Worm (Caenorhabditis elegans): Measurements from ENCODE around the gene T13C2.3.

The T13C2.3 gene

DNA sequence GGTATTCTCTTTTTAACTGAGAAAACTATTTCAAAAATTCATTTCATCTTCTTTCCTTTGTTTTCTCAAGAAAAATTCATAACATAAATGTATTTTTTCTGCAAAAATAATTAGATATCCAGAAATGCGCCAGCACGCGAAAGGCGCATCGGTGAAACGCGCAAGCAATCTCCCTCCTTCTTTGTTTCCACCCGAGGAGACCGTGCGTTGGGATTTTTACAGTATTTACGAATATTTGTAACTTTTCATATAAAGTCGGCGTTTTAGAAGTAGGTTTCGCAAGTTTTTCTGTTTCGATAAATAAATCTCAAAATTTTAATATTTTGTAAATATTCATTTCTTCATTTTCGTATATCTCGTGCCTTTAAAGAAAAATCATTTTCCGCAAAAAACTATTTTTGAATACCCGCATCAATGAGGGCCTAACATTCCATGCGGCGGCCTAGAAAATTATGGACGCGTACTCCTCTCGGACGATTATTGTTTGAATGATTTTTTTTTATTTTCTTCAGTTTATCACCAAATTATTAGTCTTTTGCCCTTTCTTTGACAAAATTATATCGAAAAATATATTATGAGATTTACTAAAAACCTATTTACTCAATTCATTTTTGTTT, 12.5 kb upstream of the T13C2.3 start, which contains the start of gene ssup-72:
ssup-72 (plus strand) TSS at position 181 of the 617 bp plus-strand sequence.
- TF ChIP-seq dve-1 (tag; optimal IDR thresholded peaks at IDR 0.05), result no peak
- TF ChIP-seq gmeb-2 (tag; optimal IDR thresholded peaks at IDR 0.05), result no peak
- TF ChIP-seq odd-2 (tag; optimal IDR thresholded peaks at IDR 0.05), result no peak
- TF ChIP-seq ceh-6 (GFP tag; optimal IDR thresholded peaks at IDR 0.05), result no peak
- no peak for TF ChIP-seq pha-4 (tag; optimal IDR thresholded peaks at IDR 0.05)
- no peak for TF ChIP-seq pat-9 (tag; optimal IDR thresholded peaks at IDR 0.05)
- TF ChIP-seq ceh-19 (GFP tag; optimal IDR thresholded peaks at IDR 0.05), result no peak
- TF ChIP-seq T23F11.4 (GFP tag; optimal IDR thresholded peaks at IDR 0.05), result no peak
- TF ChIP-seq C08G9.2 (tag; optimal IDR thresholded peaks at IDR 0.05), result peak; percentile 83
- no peak for TF ChIP-seq dmd-4 (tag; optimal IDR thresholded peaks at IDR 0.05; ENCODE audit: borderline replicate concordance)
- peak; percentile 72 for TF ChIP-seq hlh-8 (tag; optimal IDR thresholded peaks at IDR 0.05)
- no peak for TF ChIP-seq ama-1 (optimal IDR thresholded peaks at IDR 0.05)
- peak; percentile 4 for TF ChIP-seq nfya-1 (tag; optimal IDR thresholded peaks at IDR 0.05)
- TF ChIP-seq syd-9 (tag; optimal IDR thresholded peaks at IDR 0.05), result no peak
- TF ChIP-seq ceh-14 (tag; optimal IDR thresholded peaks at IDR 0.05), result peak; percentile 22
- no peak for TF ChIP-seq K09A11.1 (tag; optimal IDR thresholded peaks at IDR 0.05; ENCODE audit: insufficient read depth)
- peak; percentile 59 for TF ChIP-seq zip-5 (tag; optimal IDR thresholded peaks at IDR 0.05)
- TF ChIP-seq F13H6.1 (tag; optimal IDR thresholded peaks at IDR 0.05), result no peak
- peak; percentile 32 for TF ChIP-seq unc-42 (tag; optimal IDR thresholded peaks at IDR 0.05)
- TF ChIP-seq ceh-48 (tag; optimal IDR thresholded peaks at IDR 0.05), result no peak
- peak; percentile 33 for TF ChIP-seq rnt-1 (tag; optimal IDR thresholded peaks at IDR 0.05)
- TF ChIP-seq fkh-10 (GFP tag; optimal IDR thresholded peaks at IDR 0.05), result no peak
- TF ChIP-seq pag-3 (tag; optimal IDR thresholded peaks at IDR 0.05; ENCODE audit: borderline replicate concordance), result no peak
- no peak for TF ChIP-seq fax-1 (tag; optimal IDR thresholded peaks at IDR 0.05)
- no peak for TF ChIP-seq sdc-2 (tag; optimal IDR thresholded peaks at IDR 0.05)
- TF ChIP-seq ceh-24 (tag; optimal IDR thresholded peaks at IDR 0.05), result no peak
- no peak for TF ChIP-seq hlh-30 (tag; optimal IDR thresholded peaks at IDR 0.05; ENCODE audit: insufficient read depth)
- no peak for TF ChIP-seq nhr-11 (tag; optimal IDR thresholded peaks at IDR 0.05)
- TF ChIP-seq madf-2 (tag; optimal IDR thresholded peaks at IDR 0.05), result no peak
- no peak for TF ChIP-seq pros-1 (tag; optimal IDR thresholded peaks at IDR 0.05)
- TF ChIP-seq npax-4 (tag; optimal IDR thresholded peaks at IDR 0.05), result no peak
- TF ChIP-seq mec-3 (tag; optimal IDR thresholded peaks at IDR 0.05; ENCODE audit: borderline replicate concordance), result no peak
- no peak for TF ChIP-seq unc-55 (GFP tag; optimal IDR thresholded peaks at IDR 0.05)
- no peak for TF ChIP-seq ahr-1 (tag; optimal IDR thresholded peaks at IDR 0.05)
- no peak for TF ChIP-seq K02D7.2 (tag; optimal IDR thresholded peaks at IDR 0.05)
- TF ChIP-seq ceh-9 (tag; optimal IDR thresholded peaks at IDR 0.05), result no peak
- TF ChIP-seq ets-4 (tag; optimal IDR thresholded peaks at IDR 0.05), result peak; percentile 67
- TF ChIP-seq ceh-2 (tag; optimal IDR thresholded peaks at IDR 0.05), result peak; percentile 77
- no peak for TF ChIP-seq lin-11 (tag; optimal IDR thresholded peaks at IDR 0.05)
- no peak for TF ChIP-seq unc-86 (tag; optimal IDR thresholded peaks at IDR 0.05)
- TF ChIP-seq tbx-2 (tag; optimal IDR thresholded peaks at IDR 0.05), result peak; percentile 74
- TF ChIP-seq lim-6 (tag; optimal IDR thresholded peaks at IDR 0.05), result peak; percentile 14
- no peak for TF ChIP-seq nhr-232 (tag; optimal IDR thresholded peaks at IDR 0.05)
- TF ChIP-seq ref-2 (tag; optimal IDR thresholded peaks at IDR 0.05), result peak; percentile 35
- TF ChIP-seq ceh-18 (tag; optimal IDR thresholded peaks at IDR 0.05), result no peak
- TF ChIP-seq ceh-34 (tag; optimal IDR thresholded peaks at IDR 0.05), result peak; percentile 9
- TF ChIP-seq ceh-22 (tag; optimal IDR thresholded peaks at IDR 0.05), result no peak
- no peak for TF ChIP-seq sox-4 (tag; optimal IDR thresholded peaks at IDR 0.05)
- no peak for TF ChIP-seq fkh-6 (tag; optimal IDR thresholded peaks at IDR 0.05)
- TF ChIP-seq ceh-30 (tag; optimal IDR thresholded peaks at IDR 0.05), result no peak
- no peak for TF ChIP-seq pax-1 (tag; optimal IDR thresholded peaks at IDR 0.05)
- TF ChIP-seq ztf-16 (tag; optimal IDR thresholded peaks at IDR 0.05), result no peak
- no peak for TF ChIP-seq eyg-1 (tag; optimal IDR thresholded peaks at IDR 0.05)
- TF ChIP-seq elt-4 (tag; optimal IDR thresholded peaks at IDR 0.05), result no peak
